Fruit fly (Drosophila melanogaster) whole organism, prepupa: ENCODE data around the gene CG6790.

ENCODE experiments used
- CG10631 ChIP-seq: fragments of 200-800 bp; sonication (Bioruptor generic); optimal IDR thresholded peaks from 2 replicates; lab custom pipeline; 2016; ENCODE audit warnings: missing biosample characterization, missing genetic modification characterization
- CG32006 ChIP-seq: fragments of 200-800 bp; sonication (Bioruptor generic); optimal IDR thresholded peaks from 3 replicates; lab custom pipeline; 2017; ENCODE audit warnings: missing biosample characterization, mild to moderate bottlenecking, missing genetic modification characterization
- CG8319 ChIP-seq: fragments of 200-800 bp; sonication (Bioruptor generic); optimal IDR thresholded peaks from 3 replicates; lab custom pipeline; 2016; ENCODE audit warnings: missing biosample characterization, missing genetic modification characterization
- CG8632 ChIP-seq: fragments of 200-800 bp; sonication (Bioruptor generic); optimal IDR thresholded peaks from 3 replicates; lab custom pipeline; 2016; ENCODE audit warnings: missing biosample characterization, missing genetic modification characterization
- Eip78C ChIP-seq: fragments of 200-800 bp; sonication (Bioruptor generic); peaks from one replicate; lab custom pipeline; 2016; ENCODE audit warnings: missing biosample characterization, missing genetic modification characterization
- Ets96B ChIP-seq: fragments of 200-800 bp; optimal IDR thresholded peaks from 2 replicates; lab custom pipeline; 2019; ENCODE audit warnings: missing biosample characterization, mild to moderate bottlenecking, missing genetic modification characterization, moderate library complexity
- Lpt ChIP-seq: fragments of 200-800 bp; sonication (Bioruptor generic); optimal IDR thresholded peaks from 3 replicates; lab custom pipeline; 2016; ENCODE audit warnings: missing biosample characterization, missing genetic modification characterization
- fd59A ChIP-seq: fragments of 200-800 bp; sonication (Bioruptor generic); optimal IDR thresholded peaks from 2 replicates; lab custom pipeline; 2017; ENCODE audit warnings: missing biosample characterization, mild to moderate bottlenecking, missing genetic modification characterization, missing genetic modification reagents
- svp ChIP-seq: fragments of 200-800 bp; sonication (Bioruptor generic); peaks from one replicate; lab custom pipeline; 2016; ENCODE audit warnings: missing biosample characterization, missing genetic modification characterization

DNA sequence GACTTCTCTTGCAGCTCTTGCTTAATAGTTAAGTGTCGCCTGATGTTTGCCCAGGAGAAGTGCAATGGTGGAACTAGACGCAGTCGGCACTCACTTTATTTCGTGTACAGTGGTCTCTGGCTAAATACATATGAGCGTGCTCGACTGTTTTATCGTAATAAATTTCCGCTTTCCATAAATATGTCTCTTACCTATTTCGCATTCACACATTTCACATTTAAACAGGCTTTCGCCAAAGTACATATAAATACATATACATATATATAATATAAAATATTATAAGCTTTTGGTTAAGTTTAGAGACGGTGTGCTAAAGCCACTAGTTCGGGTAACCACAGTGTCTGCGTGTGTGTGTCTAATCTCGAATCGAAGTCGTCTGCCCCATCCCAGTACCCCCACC lies 28.1 kb upstream of the CG6790 start:
- TF ChIP-seq fd59A (no peak), Eip78C (GFP tag; lab: Kevin White, UChicago) (peak; percentile 44), Ets96B (tag; lab: Kevin White, UChicago) (no peak), CG32006 (GFP tag; lab: Kevin White, UChicago) (peak; percentile 75), svp (GFP tag; lab: Kevin White, UChicago) (peak; percentile 12), CG8319 (GFP tag; lab: Kevin White, UChicago) (no peak), CG8632 (GFP tag; lab: Kevin White, UChicago) (no peak), Lpt (GFP tag; lab: Kevin White, UChicago) (no peak), CG10631 (GFP tag; lab: Kevin White, UChicago) (no peak)
